Worm (Caenorhabditis elegans) whole organism, late embryonic: Measurements from ENCODE around the gene F59F5.4.

ENCODE experiments used
- T23F11.4 ChIP-seq: fragments of 200-800 bp; sonication (Bioruptor generic); optimal IDR thresholded peaks from 2 replicates; lab custom pipeline; 2018; ENCODE audit warnings: mild to moderate bottlenecking, missing genetic modification characterization, missing compliant biosample characterization
- ama-1 ChIP-seq: fragments of 150-350 bp; optimal IDR thresholded peaks from 2 replicates; lab custom pipeline; 2014
- lin-11 ChIP-seq: fragments of 200-800 bp; sonication (Bioruptor generic); optimal IDR thresholded peaks from 2 replicates; lab custom pipeline; 2018; ENCODE audit warnings: mild to moderate bottlenecking, missing genetic modification characterization, missing compliant biosample characterization
- pat-9 ChIP-seq: fragments of 200-800 bp; sonication (Bioruptor generic); optimal IDR thresholded peaks from 2 replicates; lab custom pipeline; 2018; ENCODE audit warnings: mild to moderate bottlenecking, missing genetic modification characterization, moderate library complexity, missing compliant biosample characterization
- pha-4 ChIP-seq: fragments of 150-350 bp; optimal IDR thresholded peaks from 2 replicates; lab custom pipeline; 2018; ENCODE audit warnings: missing biosample characterization, missing genetic modification reagents, missing genetic modification characterization
- ref-2 ChIP-seq: sonication (generic microtip); optimal IDR thresholded peaks from 2 replicates; lab custom pipeline; 2016; ENCODE audit warnings: missing genetic modification characterization, missing compliant biosample characterization
- sox-4 ChIP-seq: sonication (generic microtip); optimal IDR thresholded peaks from 2 replicates; lab custom pipeline; 2017; ENCODE audit warnings: mild to moderate bottlenecking, missing genetic modification characterization, inconsistent platforms, missing compliant biosample characterization
- tbx-2 ChIP-seq: sonication (generic microtip); optimal IDR thresholded peaks from 2 replicates; lab custom pipeline; 2016; ENCODE audit warnings: missing genetic modification characterization, missing compliant biosample characterization
- unc-55 ChIP-seq: sonication (generic microtip); optimal IDR thresholded peaks from 2 replicates; lab custom pipeline; 2017; ENCODE audit warnings: missing biosample characterization, missing genetic modification reagents, missing genetic modification characterization

DNA sequence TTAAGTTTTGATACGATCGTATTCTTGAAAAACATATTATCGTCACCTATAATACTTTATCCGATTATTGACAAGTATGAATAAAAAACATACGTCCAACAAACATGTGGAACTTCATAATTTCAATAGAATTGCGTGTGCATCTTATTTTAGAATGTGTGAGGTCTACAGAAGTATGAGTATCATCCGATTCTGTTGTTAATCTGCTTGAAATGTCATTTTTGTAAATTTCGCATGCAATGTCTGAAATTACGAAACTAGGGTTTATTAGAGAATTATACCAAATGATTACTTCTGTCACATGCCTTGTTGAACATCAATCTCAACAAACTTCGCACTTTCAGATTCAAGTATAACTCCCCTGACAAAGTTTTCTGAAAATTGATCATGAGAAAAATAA, 1.0 kb upstream of the F59F5.4 start:
- TF ChIP-seq ama-1 (no peak), pha-4 (tag; lab: Kevin White, UChicago) (no peak), lin-11 (no peak), sox-4 (tag; lab: Kevin White, UChicago) (no peak), tbx-2 (tag; lab: Kevin White, UChicago) (no peak), ref-2 (tag; lab: Kevin White, UChicago) (no peak), pat-9 (tag; lab: Kevin White, UChicago) (no peak), T23F11.4 (GFP tag; lab: Kevin White, UChicago) (no peak), unc-55 (GFP tag; lab: Kevin White, UChicago) (no peak)
